Worm (Caenorhabditis elegans): ENCODE results near the gene glrx-3.

ce11 chrV:4370515-4370914, 29.4 kb upstream of the glrx-3 start:
- TF ChIP-seq tlp-1 (tag; optimal IDR thresholded peaks at IDR 0.05) (no peak), lin-15B (tag; optimal IDR thresholded peaks at IDR 0.05) (no peak), efl-1 (optimal IDR thresholded peaks at IDR 0.05) (no peak), efl-1 (GFP tag; optimal IDR thresholded peaks at IDR 0.05 in 1 of 2) (no peak), sox-4 (tag; optimal IDR thresholded peaks at IDR 0.05) (no peak), nhr-11 (tag; optimal IDR thresholded peaks at IDR 0.05) (no peak), snpc-4 (tag; optimal IDR thresholded peaks at IDR 0.05) (no peak)

Data from whole organism, L1 larva.